Worm (Caenorhabditis elegans) whole organism, late embryonic: Measurements from ENCODE around the gene D2045.9.

ENCODE experiments used
- C08G9.2 ChIP-seq: sonication (generic microtip); optimal IDR thresholded peaks from 2 replicates; lab custom pipeline; 2016; ENCODE audit warnings: mild to moderate bottlenecking, missing genetic modification characterization, moderate library complexity, missing compliant biosample characterization
- C38D4.7 ChIP-seq: fragments of 200-800 bp; sonication (Bioruptor generic); optimal IDR thresholded peaks from 2 replicates; lab custom pipeline; 2018; ENCODE audit warnings: mild to moderate bottlenecking, missing genetic modification characterization, moderate library complexity, missing compliant biosample characterization
- ama-1 ChIP-seq: fragments of 150-350 bp; optimal IDR thresholded peaks from 2 replicates; lab custom pipeline; 2014
- elt-2 ChIP-seq: sonication (generic microtip); optimal IDR thresholded peaks from 2 replicates; lab custom pipeline; 2016; ENCODE audit warnings: missing genetic modification reagents, missing genetic modification characterization, missing compliant biosample characterization
- fkh-10 ChIP-seq: fragments of 150-350 bp; optimal IDR thresholded peaks from 2 replicates; lab custom pipeline; 2014; ENCODE audit warnings: missing biosample characterization, missing genetic modification reagents, missing genetic modification characterization
- hlh-30 ChIP-seq: sonication (generic microtip); optimal IDR thresholded peaks from 2 replicates; lab custom pipeline; 2017; ENCODE audit warnings: antibody characterized with exemption, missing genetic modification characterization, missing compliant biosample characterization; ENCODE audit not compliant: insufficient read depth
- mec-3 ChIP-seq: sonication (generic microtip); optimal IDR thresholded peaks from 2 replicates; lab custom pipeline; 2016; ENCODE audit warnings: borderline replicate concordance, missing genetic modification characterization, missing compliant biosample characterization
- pha-2 ChIP-seq: sonication (generic microtip); optimal IDR thresholded peaks from 2 replicates; lab custom pipeline; 2017; ENCODE audit warnings: mild to moderate bottlenecking, missing genetic modification characterization, missing compliant biosample characterization
- pqm-1 ChIP-seq: sonication (generic microtip); optimal IDR thresholded peaks from 2 replicates; lab custom pipeline; 2016; ENCODE audit warnings: missing genetic modification characterization, missing compliant biosample characterization
- pros-1 ChIP-seq: fragments of 150-350 bp; optimal IDR thresholded peaks from 2 replicates; lab custom pipeline; 2014; ENCODE audit warnings: missing biosample characterization, missing genetic modification reagents, missing genetic modification characterization
- tbx-2 ChIP-seq: sonication (generic microtip); optimal IDR thresholded peaks from 2 replicates; lab custom pipeline; 2016; ENCODE audit warnings: missing genetic modification characterization, missing compliant biosample characterization
- unc-3 ChIP-seq, 2 experiments: fragments of 200-800 bp in 1 of 2; sonication (Bioruptor generic) in 1 of 2; sonication (generic microtip) in 1 of 2; conservative IDR thresholded peaks in 1 of 2; optimal IDR thresholded peaks in 1 of 2; 2 replicates each; pipeline versions ENCODE4 v1.3.6 to Lab custom; 2016 to 2022; ENCODE audit warnings: missing compliant biosample characterization in 2 of 2, missing genetic modification characterization in 2 of 2, missing genetic modification reagents in 1 of 2
- unc-55 ChIP-seq: sonication (generic microtip); optimal IDR thresholded peaks from 2 replicates; lab custom pipeline; 2017; ENCODE audit warnings: missing biosample characterization, missing genetic modification reagents, missing genetic modification characterization

ce11 chrIII:10521219-10521618 is 46.2 kb downstream of the D2045.9 start:
- TF ChIP-seq C38D4.7 (GFP tag; lab: Kevin White, UChicago) (no peak), mec-3 (tag; lab: Kevin White, UChicago) (no peak), pros-1 (tag; lab: Kevin White, UChicago) (no peak), unc-3 (GFP tag; conservative IDR thresholded peaks at IDR 0.05; lab: Robert Waterston, UW) (no peak), unc-3 (tag; optimal IDR thresholded peaks at IDR 0.05; lab: Kevin White, UChicago) (no peak), elt-2 (tag; lab: Kevin White, UChicago) (no peak), pqm-1 (tag; lab: Kevin White, UChicago) (no peak), hlh-30 (tag; lab: Kevin White, UChicago) (no peak), C08G9.2 (no peak), unc-55 (GFP tag; lab: Kevin White, UChicago) (no peak), pha-2 (tag; lab: Kevin White, UChicago) (no peak), fkh-10 (GFP tag; lab: Kevin White, UChicago) (no peak), tbx-2 (tag; lab: Kevin White, UChicago) (no peak), ama-1 (lab: Kevin White, UChicago) (no peak)
